Fruit fly (Drosophila melanogaster) whole organism, prepupa: ENCODE measurements around the gene mub.

Source experiments
- CG15336 ChIP-seq: fragments of 200-800 bp; sonication (Bioruptor generic); IDR thresholded peaks from 2 replicates; pipeline ENCODE4 v1.3.6; 2022; ENCODE audit warnings: missing biosample characterization, missing genetic modification characterization
- Eip78C ChIP-seq: fragments of 200-800 bp; sonication (Bioruptor generic); peaks from one replicate; lab custom pipeline; 2016; ENCODE audit warnings: missing biosample characterization, missing genetic modification characterization
- Ets21C ChIP-seq: fragments of 200-800 bp; sonication (Bioruptor generic); optimal IDR thresholded peaks from 3 replicates; lab custom pipeline; 2016; ENCODE audit warnings: missing biosample characterization, missing genetic modification characterization

- peak; percentile 77 for TF ChIP-seq Eip78C (GFP tag; lab: Kevin White, UChicago)
- TF ChIP-seq Ets21C (GFP tag; lab: Kevin White, UChicago), result peak; percentile 28
- no peak for TF ChIP-seq CG15336 (GFP tag; lab: Robert Waterston, UW)
Measured at dm6 chr3L:21972162-21973022, 127.8 kb downstream of the mub start.
